Fruit fly (Drosophila melanogaster) whole organism, embryonic: ENCODE results near the gene Irk1.

Experiments
- CG11398 ChIP-seq: fragments of 200-800 bp; sonication (Bioruptor generic); optimal IDR thresholded peaks from 2 replicates; lab custom pipeline; 2016; ENCODE audit warnings: missing biosample characterization, missing genetic modification characterization
- CG11456 ChIP-seq: fragments of 200-800 bp; sonication (Bioruptor generic); IDR thresholded peaks from 3 replicates; pipeline ENCODE4 v1.3.6; 2022; ENCODE audit warnings: missing biosample characterization, missing genetic modification characterization
- CG17829 ChIP-seq: fragments of 200-800 bp; optimal IDR thresholded peaks from 2 replicates; lab custom pipeline; 2019; ENCODE audit warnings: missing biosample characterization, mild to moderate bottlenecking, missing genetic modification characterization, moderate library complexity
- CG7928 ChIP-seq: fragments of 200-800 bp; sonication (Bioruptor generic); optimal IDR thresholded peaks from 2 replicates; lab custom pipeline; 2017; ENCODE audit warnings: missing biosample characterization, mild to moderate bottlenecking, missing genetic modification characterization
- gcm2 ChIP-seq: fragments of 200-800 bp; sonication (Bioruptor generic); optimal IDR thresholded peaks from 2 replicates; lab custom pipeline; 2016; ENCODE audit warnings: missing biosample characterization, missing genetic modification characterization
- hbn ChIP-seq: fragments of 200-800 bp; sonication (Bioruptor generic); IDR thresholded peaks from 2 replicates; pipeline ENCODE4 v1.3.6; 2022; ENCODE audit warnings: missing biosample characterization, missing genetic modification characterization; ENCODE audit not compliant: partially characterized antibody
- mld ChIP-seq: fragments of 200-800 bp; sonication (Bioruptor generic); IDR thresholded peaks from 3 replicates; pipeline ENCODE4 v1.3.6; 2022; ENCODE audit warnings: missing biosample characterization, missing genetic modification characterization; ENCODE audit not compliant: partially characterized antibody

DNA sequence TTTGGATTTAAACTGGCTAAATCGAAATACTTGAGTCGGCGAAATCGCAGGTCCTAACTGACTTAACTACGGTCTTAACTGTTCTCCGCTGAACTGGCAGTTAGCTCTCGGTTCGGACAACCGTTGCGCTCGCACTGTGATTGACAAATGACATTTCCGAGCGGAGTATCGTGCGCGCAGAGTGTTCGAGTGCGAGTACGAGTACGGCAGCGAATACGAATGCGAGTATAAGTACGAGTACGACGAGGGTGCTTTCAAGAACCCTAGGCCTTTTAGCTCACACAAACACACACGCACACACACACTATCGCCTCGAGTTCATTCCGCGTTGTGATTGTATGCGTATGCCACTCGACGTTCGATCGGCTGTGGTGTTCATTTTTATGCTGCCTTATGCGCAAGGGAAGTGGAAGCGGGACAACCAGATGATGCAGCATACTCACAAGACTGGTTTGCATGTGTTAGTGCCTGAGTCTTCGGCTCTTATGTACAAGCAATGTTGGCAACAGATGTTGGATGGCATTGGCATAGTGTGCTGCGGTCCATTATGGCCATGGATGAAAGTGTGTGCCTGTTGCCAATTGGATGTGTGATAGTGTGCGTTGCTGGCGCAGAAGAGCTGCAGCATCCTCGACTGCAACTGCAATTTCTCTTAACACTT is 26.3 kb upstream of the Irk1 start, which contains the start of gene hh:
- TF ChIP-seq CG11456 (GFP tag; lab: Robert Waterston, UW) (no peak), CG7928 (GFP tag; lab: Kevin White, UChicago) (no peak), CG11398 (no peak), gcm2 (GFP tag; lab: Kevin White, UChicago) (no peak), CG17829 (peak; percentile 26), hbn (GFP tag; lab: Robert Waterston, UW) (no peak), mld (GFP tag; lab: Robert Waterston, UW) (no peak)
